Worm (Caenorhabditis elegans) whole organism, late embryonic: ENCODE results near the gene sra-35.

ENCODE experiments used
- Y22D7AL.16 ChIP-seq: sonication (generic microtip); optimal IDR thresholded peaks from 2 replicates; lab custom pipeline; 2016; ENCODE audit warnings: missing genetic modification characterization, missing compliant biosample characterization
- ama-1 ChIP-seq: fragments of 150-350 bp; optimal IDR thresholded peaks from 2 replicates; lab custom pipeline; 2014
- ceh-24 ChIP-seq: sonication (generic microtip); optimal IDR thresholded peaks from 2 replicates; lab custom pipeline; 2016; ENCODE audit warnings: mild to moderate bottlenecking, missing genetic modification characterization, missing compliant biosample characterization
- ceh-9 ChIP-seq: sonication (generic microtip); optimal IDR thresholded peaks from 2 replicates; lab custom pipeline; 2016; ENCODE audit warnings: mild to moderate bottlenecking, missing genetic modification characterization, inconsistent platforms, missing compliant biosample characterization
- hlh-6 ChIP-seq: sonication (generic microtip); optimal IDR thresholded peaks from 2 replicates; lab custom pipeline; 2016; ENCODE audit warnings: missing genotype, missing genetic modification characterization, missing compliant biosample characterization
- pag-3 ChIP-seq: sonication (generic microtip); optimal IDR thresholded peaks from 2 replicates; lab custom pipeline; 2016; ENCODE audit warnings: missing compliant biosample characterization, missing genetic modification characterization, borderline replicate concordance
- pros-1 ChIP-seq: fragments of 150-350 bp; optimal IDR thresholded peaks from 2 replicates; lab custom pipeline; 2014; ENCODE audit warnings: missing biosample characterization, missing genetic modification reagents, missing genetic modification characterization
- rnt-1 ChIP-seq: sonication (generic microtip); optimal IDR thresholded peaks from 2 replicates; lab custom pipeline; 2016; ENCODE audit warnings: missing genetic modification characterization, missing compliant biosample characterization
- sdc-2 ChIP-seq: sonication (generic microtip); optimal IDR thresholded peaks from 2 replicates; lab custom pipeline; 2016; ENCODE audit warnings: missing genotype, missing genetic modification characterization, missing compliant biosample characterization

DNA sequence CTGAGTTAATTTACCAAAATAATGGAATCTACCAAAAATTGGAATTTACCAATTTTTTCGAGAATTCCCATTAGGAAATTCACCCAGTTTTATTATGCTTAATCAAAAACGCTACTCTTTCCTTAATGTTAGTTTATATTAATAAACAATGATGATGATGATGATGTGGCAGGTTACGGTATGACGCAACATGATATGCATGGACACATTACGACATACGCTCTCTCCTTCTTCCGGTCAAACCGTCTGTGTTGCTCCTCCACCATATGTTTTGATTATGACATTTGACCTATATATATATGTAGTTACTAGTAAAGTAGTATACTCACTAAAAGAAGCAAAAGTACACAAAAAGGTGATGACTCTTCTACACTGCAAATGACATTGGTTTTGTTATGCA, 49.7 kb upstream of the sra-35 start:
- no peak for TF ChIP-seq Y22D7AL.16 (tag; lab: Kevin White, UChicago)
- no peak for TF ChIP-seq hlh-6 (tag; lab: Kevin White, UChicago)
- TF ChIP-seq ama-1 (lab: Kevin White, UChicago): no peak
- no peak for TF ChIP-seq sdc-2 (tag; lab: Kevin White, UChicago)
- TF ChIP-seq ceh-9: no peak
- TF ChIP-seq pag-3 (tag; lab: Kevin White, UChicago): no peak
- TF ChIP-seq ceh-24 (tag; lab: Kevin White, UChicago): no peak
- TF ChIP-seq rnt-1 (tag; lab: Kevin White, UChicago): no peak
- TF ChIP-seq pros-1 (tag; lab: Kevin White, UChicago): no peak
